Worm (Caenorhabditis elegans) whole organism, late embryonic: ENCODE results near the gene tag-307.

Experiments
- F13H6.1 ChIP-seq: sonication (generic microtip); optimal IDR thresholded peaks from 2 replicates; lab custom pipeline; 2016; ENCODE audit warnings: missing genetic modification characterization, missing compliant biosample characterization
- K09A11.1 ChIP-seq: sonication (generic microtip); optimal IDR thresholded peaks from 2 replicates; lab custom pipeline; 2017; ENCODE audit warnings: antibody characterized with exemption, mild to moderate bottlenecking, missing genetic modification characterization, missing compliant biosample characterization; ENCODE audit not compliant: insufficient read depth
- ama-1 ChIP-seq: fragments of 150-350 bp; optimal IDR thresholded peaks from 2 replicates; lab custom pipeline; 2014
- ceh-14 ChIP-seq: sonication (generic microtip); optimal IDR thresholded peaks from 2 replicates; lab custom pipeline; 2016; ENCODE audit warnings: missing genotype, missing genetic modification characterization, missing compliant biosample characterization
- ceh-19 ChIP-seq: fragments of 200-800 bp; sonication (Bioruptor generic); optimal IDR thresholded peaks from 2 replicates; lab custom pipeline; 2018; ENCODE audit warnings: mild to moderate bottlenecking, missing genetic modification characterization, missing compliant biosample characterization
- ceh-2 ChIP-seq: sonication (generic microtip); optimal IDR thresholded peaks from 2 replicates; lab custom pipeline; 2016; ENCODE audit warnings: missing genotype, missing genetic modification characterization, missing compliant biosample characterization
- ceh-22 ChIP-seq: sonication (generic microtip); optimal IDR thresholded peaks from 2 replicates; lab custom pipeline; 2017; ENCODE audit warnings: missing biosample characterization, missing genetic modification characterization
- ceh-24 ChIP-seq: sonication (generic microtip); optimal IDR thresholded peaks from 2 replicates; lab custom pipeline; 2016; ENCODE audit warnings: mild to moderate bottlenecking, missing genetic modification characterization, missing compliant biosample characterization
- ceh-45 ChIP-seq: fragments of 200-800 bp; sonication (Bioruptor generic); IDR thresholded peaks from 2 replicates; pipeline ENCODE4 v1.3.6; 2022; ENCODE audit warnings: missing genetic modification reagents, missing genetic modification characterization, missing compliant biosample characterization
- che-1 ChIP-seq: sonication (generic microtip); optimal IDR thresholded peaks from 2 replicates; lab custom pipeline; 2016; ENCODE audit warnings: mild to moderate bottlenecking, missing genetic modification characterization, missing compliant biosample characterization
- elt-2 ChIP-seq: sonication (generic microtip); optimal IDR thresholded peaks from 2 replicates; lab custom pipeline; 2016; ENCODE audit warnings: missing genetic modification reagents, missing genetic modification characterization, missing compliant biosample characterization
- elt-4 ChIP-seq: sonication (generic microtip); optimal IDR thresholded peaks from 2 replicates; lab custom pipeline; 2016; ENCODE audit warnings: missing genetic modification characterization, missing compliant biosample characterization
- ets-4 ChIP-seq: sonication (generic microtip); optimal IDR thresholded peaks from 2 replicates; lab custom pipeline; 2016; ENCODE audit warnings: missing genetic modification characterization, missing compliant biosample characterization
- fkh-10 ChIP-seq: fragments of 150-350 bp; optimal IDR thresholded peaks from 2 replicates; lab custom pipeline; 2014; ENCODE audit warnings: missing biosample characterization, missing genetic modification reagents, missing genetic modification characterization
- hlh-15 ChIP-seq: sonication (generic microtip); optimal IDR thresholded peaks from 2 replicates; lab custom pipeline; 2016; ENCODE audit warnings: missing genetic modification characterization, missing compliant biosample characterization
- hlh-30 ChIP-seq: sonication (generic microtip); optimal IDR thresholded peaks from 2 replicates; lab custom pipeline; 2017; ENCODE audit warnings: antibody characterized with exemption, missing genetic modification characterization, missing compliant biosample characterization; ENCODE audit not compliant: insufficient read depth
- hlh-6 ChIP-seq: sonication (generic microtip); optimal IDR thresholded peaks from 2 replicates; lab custom pipeline; 2016; ENCODE audit warnings: missing genotype, missing genetic modification characterization, missing compliant biosample characterization
- lim-6 ChIP-seq: sonication (generic microtip); optimal IDR thresholded peaks from 2 replicates; lab custom pipeline; 2016; ENCODE audit warnings: missing genetic modification characterization, missing compliant biosample characterization
- madf-2 ChIP-seq: sonication (generic microtip); optimal IDR thresholded peaks from 2 replicates; lab custom pipeline; 2017; ENCODE audit warnings: missing genetic modification characterization, missing compliant biosample characterization
- mec-3 ChIP-seq: sonication (generic microtip); optimal IDR thresholded peaks from 2 replicates; lab custom pipeline; 2016; ENCODE audit warnings: borderline replicate concordance, missing genetic modification characterization, missing compliant biosample characterization
- nfya-1 ChIP-seq: sonication (generic microtip); optimal IDR thresholded peaks from 2 replicates; lab custom pipeline; 2017; ENCODE audit warnings: missing genetic modification characterization, mild to moderate bottlenecking, missing compliant biosample characterization, antibody characterized with exemption, moderate library complexity
- pax-1 ChIP-seq: fragments of 150-350 bp; optimal IDR thresholded peaks from 2 replicates; lab custom pipeline; 2014; ENCODE audit warnings: missing biosample characterization, missing genetic modification characterization
- pha-2 ChIP-seq: sonication (generic microtip); optimal IDR thresholded peaks from 2 replicates; lab custom pipeline; 2017; ENCODE audit warnings: mild to moderate bottlenecking, missing genetic modification characterization, missing compliant biosample characterization
- pha-4 ChIP-seq: fragments of 150-350 bp; optimal IDR thresholded peaks from 2 replicates; lab custom pipeline; 2018; ENCODE audit warnings: missing biosample characterization, missing genetic modification reagents, missing genetic modification characterization
- pqm-1 ChIP-seq: sonication (generic microtip); optimal IDR thresholded peaks from 2 replicates; lab custom pipeline; 2016; ENCODE audit warnings: missing genetic modification characterization, missing compliant biosample characterization
- pros-1 ChIP-seq: fragments of 150-350 bp; optimal IDR thresholded peaks from 2 replicates; lab custom pipeline; 2014; ENCODE audit warnings: missing biosample characterization, missing genetic modification reagents, missing genetic modification characterization
- rnt-1 ChIP-seq: sonication (generic microtip); optimal IDR thresholded peaks from 2 replicates; lab custom pipeline; 2016; ENCODE audit warnings: missing genetic modification characterization, missing compliant biosample characterization
- sdc-2 ChIP-seq: sonication (generic microtip); optimal IDR thresholded peaks from 2 replicates; lab custom pipeline; 2016; ENCODE audit warnings: missing genotype, missing genetic modification characterization, missing compliant biosample characterization
- sox-4 ChIP-seq: sonication (generic microtip); optimal IDR thresholded peaks from 2 replicates; lab custom pipeline; 2017; ENCODE audit warnings: mild to moderate bottlenecking, missing genetic modification characterization, inconsistent platforms, missing compliant biosample characterization
- tbx-2 ChIP-seq: sonication (generic microtip); optimal IDR thresholded peaks from 2 replicates; lab custom pipeline; 2016; ENCODE audit warnings: missing genetic modification characterization, missing compliant biosample characterization
- ttx-3 ChIP-seq: sonication (generic microtip); optimal IDR thresholded peaks from 2 replicates; lab custom pipeline; 2016; ENCODE audit warnings: missing genetic modification reagents, missing genetic modification characterization, missing compliant biosample characterization
- unc-42 ChIP-seq: sonication (generic microtip); optimal IDR thresholded peaks from 2 replicates; lab custom pipeline; 2016; ENCODE audit warnings: missing genotype, missing genetic modification characterization, missing compliant biosample characterization
- unc-86 ChIP-seq: sonication (generic microtip); optimal IDR thresholded peaks from 2 replicates; lab custom pipeline; 2016; ENCODE audit warnings: missing genetic modification characterization, missing compliant biosample characterization
- ztf-16 ChIP-seq: sonication (generic microtip); optimal IDR thresholded peaks from 2 replicates; lab custom pipeline; 2017; ENCODE audit warnings: missing genetic modification characterization, missing compliant biosample characterization

The tag-307 gene

ce11 chrIII:7857142-7857541 lies at the start of gene tag-307:
tag-307 (minus strand) TSS chrIII:7857242.
- no peak for TF ChIP-seq pros-1
- no peak for TF ChIP-seq madf-2
- no peak for TF ChIP-seq pha-2 (tag; lab: Kevin White, UChicago)
- no peak for TF ChIP-seq ama-1
- TF ChIP-seq mec-3 (tag; lab: Kevin White, UChicago) = no peak
- no peak for TF ChIP-seq rnt-1
- no peak for TF ChIP-seq ceh-22
- no peak for TF ChIP-seq F13H6.1 (tag; lab: Kevin White, UChicago)
- no peak for TF ChIP-seq hlh-6 (tag; lab: Kevin White, UChicago)
- no peak for TF ChIP-seq pqm-1 (tag; lab: Kevin White, UChicago)
- TF ChIP-seq hlh-30 (tag; lab: Kevin White, UChicago) = no peak
- no peak for TF ChIP-seq nfya-1 (tag; lab: Kevin White, UChicago)
- no peak for TF ChIP-seq ceh-24 (tag; lab: Kevin White, UChicago)
- TF ChIP-seq elt-2 (tag; lab: Kevin White, UChicago) = no peak
- TF ChIP-seq, all 69 proteins: peak for 0

ce11 chrIII:7903427-7903826 lies 46.4 kb upstream of the tag-307 start:
- TF ChIP-seq ceh-24 (tag; lab: Kevin White, UChicago) (no peak), pha-4 (tag; lab: Kevin White, UChicago) (no peak), ama-1 (no peak)

ce11 chrIII:7900733-7901132 lies 43.7 kb upstream of the tag-307 start, which contains the start of gene best-24:
best-24 (plus strand) TSS chrIII:7901033.
- TF ChIP-seq tbx-2 (tag; lab: Kevin White, UChicago) = no peak
- no peak for TF ChIP-seq K09A11.1 (tag; lab: Kevin White, UChicago)
- no peak for TF ChIP-seq ceh-19
- no peak for TF ChIP-seq fkh-10 (GFP tag; lab: Kevin White, UChicago)
- TF ChIP-seq sox-4 (tag; lab: Kevin White, UChicago) = no peak
- TF ChIP-seq ztf-16 (tag; lab: Kevin White, UChicago) = no peak
- TF ChIP-seq che-1 (tag; lab: Kevin White, UChicago) = no peak
- no peak for TF ChIP-seq ets-4
- no peak for TF ChIP-seq ttx-3 (tag; lab: Kevin White, UChicago)
- TF ChIP-seq elt-4 (tag; lab: Kevin White, UChicago) = no peak
- TF ChIP-seq hlh-30 (tag; lab: Kevin White, UChicago) = no peak
- no peak for TF ChIP-seq unc-42 (tag; lab: Kevin White, UChicago)
- TF ChIP-seq ceh-45 = no peak
- TF ChIP-seq ceh-14 = no peak
- no peak for TF ChIP-seq ceh-22

- TF ChIP-seq ama-1 = no peak
- TF ChIP-seq pax-1 = no peak
- no peak for TF ChIP-seq ceh-2 (tag; lab: Kevin White, UChicago)
- TF ChIP-seq elt-2 (tag; lab: Kevin White, UChicago) = no peak
- TF ChIP-seq pha-4 (tag; lab: Kevin White, UChicago) = no peak
- TF ChIP-seq, all 69 proteins: peak for 0
These were observed 40.7 kb upstream of the tag-307 start for ce11 chrIII:7897733-7898132.

ce11 chrIII:7896925-7897324 lies 39.9 kb upstream of the tag-307 start, which contains the start of gene ZK688.10:
ZK688.10 (minus strand) TSS chrIII:7897025.
- TF ChIP-seq unc-86 (tag; lab: Kevin White, UChicago) = no peak

- no peak for TF ChIP-seq unc-86 (tag; lab: Kevin White, UChicago)
- TF ChIP-seq lim-6 = no peak
- no peak for TF ChIP-seq che-1 (tag; lab: Kevin White, UChicago)
- no peak for TF ChIP-seq ceh-22
- TF ChIP-seq hlh-15 (tag; lab: Kevin White, UChicago) = no peak
- no peak for TF ChIP-seq ets-4
- no peak for TF ChIP-seq elt-2 (tag; lab: Kevin White, UChicago)
- TF ChIP-seq sdc-2 (tag; lab: Kevin White, UChicago) = no peak
These were observed 37.7 kb upstream of the tag-307 start, which contains the start of gene ZK688.4 for ce11 chrIII:7894724-7895123. ZK688.4 (plus strand) TSS chrIII:7895024.
